Worm (Caenorhabditis elegans): ENCODE results near the gene ins-17.

DNA sequence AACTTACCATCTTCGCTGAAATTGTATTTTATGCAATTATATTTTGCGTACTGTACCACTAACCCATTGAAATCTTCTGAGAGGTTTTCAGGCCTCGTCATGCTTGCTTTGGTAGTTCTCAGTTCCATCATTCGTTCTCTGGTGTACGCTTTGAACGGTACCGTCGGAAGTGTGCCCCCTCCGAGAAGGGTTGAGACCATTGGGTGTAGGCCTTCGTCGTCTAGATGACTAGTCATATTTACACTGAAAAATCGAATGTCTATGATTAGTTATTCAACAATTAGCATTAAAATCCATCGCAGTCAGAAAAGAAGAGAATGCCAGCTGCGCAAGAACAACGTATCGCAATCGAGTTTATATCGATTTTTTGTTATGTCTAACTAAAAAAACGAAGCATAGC lies 2.5 kb downstream of the ins-17 start, which contains the start of gene ifet-1:
- no peak for TF ChIP-seq ztf-11 (tag; optimal IDR thresholded peaks at IDR 0.05)
- no peak for TF ChIP-seq dmd-4 (tag; optimal IDR thresholded peaks at IDR 0.05)
